Worm (Caenorhabditis elegans): Measurements from ENCODE around the gene teg-1.

teg-1 gene

ce11 chrIII:11350107-11350826, 32.2 kb upstream of the teg-1 start:
- TF ChIP-seq pqm-1 (tag; optimal IDR thresholded peaks at IDR 0.05) (peak; percentile 14), fkh-10 (GFP tag; optimal IDR thresholded peaks at IDR 0.05) (no peak), elt-2 (tag; optimal IDR thresholded peaks at IDR 0.05) (peak; percentile 59)

DNA sequence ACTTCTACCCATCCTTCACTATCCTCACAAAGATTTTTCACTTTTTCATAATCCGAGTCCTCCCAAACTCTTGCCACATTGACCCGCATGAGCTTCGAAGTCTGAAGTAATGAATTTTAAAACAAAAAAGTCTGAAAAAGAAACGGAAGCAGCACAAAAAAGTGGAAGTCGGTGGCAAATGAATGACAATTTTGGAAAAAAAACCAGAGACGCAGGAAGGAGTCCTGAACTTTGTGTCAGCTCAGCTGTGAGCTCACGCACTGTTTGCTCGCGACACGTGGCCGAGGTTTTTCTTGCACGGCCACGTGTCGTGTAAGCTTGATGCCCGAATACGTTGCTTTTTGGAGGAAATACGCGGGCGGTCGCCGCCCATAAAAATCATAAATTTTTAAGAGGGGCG, 28.4 kb upstream of the teg-1 start, which contains the start of gene T28D6.7:
T28D6.7 (minus strand) TSS at position 101 of the 400 bp plus-strand sequence.
- TF ChIP-seq sea-2 (GFP tag; optimal IDR thresholded peaks at IDR 0.05): no peak
- no peak for TF ChIP-seq egl-5 (tag; optimal IDR thresholded peaks at IDR 0.05)
- TF ChIP-seq lin-39 (tag; optimal IDR thresholded peaks at IDR 0.05): no peak
- no peak for TF ChIP-seq pha-4 (tag; optimal IDR thresholded peaks at IDR 0.05)
- no peak for TF ChIP-seq ztf-4 (tag; optimal IDR thresholded peaks at IDR 0.05)
- no peak for TF ChIP-seq fkh-2 (tag; optimal IDR thresholded peaks at IDR 0.05)
- no peak for TF ChIP-seq mdl-1 (tag; optimal IDR thresholded peaks at IDR 0.05)

DNA sequence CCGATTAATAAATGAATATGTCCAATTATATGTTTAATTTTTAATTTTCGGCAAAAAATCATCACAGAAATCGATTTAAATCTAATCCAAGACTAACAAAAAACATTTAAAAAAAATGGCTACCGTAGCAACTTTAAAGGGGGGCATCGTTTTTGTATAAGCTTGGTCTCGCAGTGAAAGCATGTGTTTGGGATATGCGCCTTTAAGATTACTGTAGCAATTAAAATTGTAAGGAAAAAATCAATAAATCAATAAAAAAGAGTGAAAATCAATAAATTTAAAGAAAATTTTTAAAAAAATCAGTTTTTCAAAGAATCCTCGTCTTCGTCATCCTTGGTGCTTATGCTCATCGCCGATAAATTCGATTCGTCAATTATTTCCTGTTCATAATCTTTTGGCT, 26.1 kb upstream of the teg-1 start:
- TF ChIP-seq ceh-28 (tag; optimal IDR thresholded peaks at IDR 0.05) (peak; percentile 90), nhr-67 (tag; optimal IDR thresholded peaks at IDR 0.05) (no peak)

DNA sequence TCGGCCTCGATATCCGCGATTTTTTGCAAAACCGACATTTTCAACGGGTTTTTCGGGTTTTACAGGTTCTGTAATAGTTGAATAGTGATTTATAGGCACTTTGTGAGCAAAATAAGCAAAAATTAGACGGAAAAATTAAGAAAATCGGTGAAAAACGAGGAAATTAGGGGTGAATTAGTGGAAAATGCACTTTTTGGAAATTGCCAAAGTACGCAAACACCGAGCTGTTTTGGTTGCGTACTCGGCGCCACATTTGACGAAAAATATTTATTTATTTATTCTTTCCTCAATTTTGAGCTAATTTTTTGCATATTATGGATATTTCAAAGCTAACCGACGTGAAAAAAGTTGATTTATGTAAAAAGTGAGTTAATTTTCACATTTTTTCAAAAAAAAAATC, 25.0 kb upstream of the teg-1 start, which contains the start of the genes T28D6.6 and pen-2:
T28D6.6 (minus strand) TSS at position 68 of the 400 bp plus-strand sequence.
pen-2 (plus strand) TSS at position 282 of the 400 bp plus-strand sequence.
- no peak for TF ChIP-seq elt-3 (tag; optimal IDR thresholded peaks at IDR 0.05)
- no peak for TF ChIP-seq nhr-25 (tag; optimal IDR thresholded peaks at IDR 0.05)
- TF ChIP-seq lin-39 (tag; optimal IDR thresholded peaks at IDR 0.05): peak; percentile 10
- no peak for TF ChIP-seq unc-62 (GFP tag; optimal IDR thresholded peaks at IDR 0.05)
- peak; percentile 35 for TF ChIP-seq pha-4 (tag; optimal IDR thresholded peaks at IDR 0.05)
- peak; percentile 35 for TF ChIP-seq nfya-1 (tag; optimal IDR thresholded peaks at IDR 0.05; ENCODE audit: insufficient read depth)
- TF ChIP-seq hmg-11 (tag; optimal IDR thresholded peaks at IDR 0.05): peak; percentile 35
- TF ChIP-seq nhr-77 (tag; optimal IDR thresholded peaks at IDR 0.05): no peak

DNA sequence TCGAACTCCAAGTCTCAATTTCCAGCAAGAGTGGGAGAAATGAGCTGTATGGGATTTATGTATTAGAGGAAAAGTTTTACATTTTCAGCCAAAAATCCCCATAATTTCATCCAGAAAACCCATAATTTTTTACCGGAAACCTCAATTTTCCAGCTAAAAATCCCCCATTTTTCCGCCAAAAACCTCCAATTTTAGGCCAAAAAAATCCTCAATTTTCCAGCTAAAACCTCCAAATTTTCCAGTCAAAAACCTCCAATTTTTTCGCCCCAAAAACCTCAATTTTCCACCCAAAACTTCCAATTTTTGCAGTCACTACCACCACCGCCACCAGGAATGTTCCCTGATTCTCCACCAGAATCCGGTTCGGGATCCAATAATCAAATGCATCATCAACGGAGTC, 23.4 kb upstream of the teg-1 start:
- no peak for TF ChIP-seq nhr-237 (tag; optimal IDR thresholded peaks at IDR 0.05)

DNA sequence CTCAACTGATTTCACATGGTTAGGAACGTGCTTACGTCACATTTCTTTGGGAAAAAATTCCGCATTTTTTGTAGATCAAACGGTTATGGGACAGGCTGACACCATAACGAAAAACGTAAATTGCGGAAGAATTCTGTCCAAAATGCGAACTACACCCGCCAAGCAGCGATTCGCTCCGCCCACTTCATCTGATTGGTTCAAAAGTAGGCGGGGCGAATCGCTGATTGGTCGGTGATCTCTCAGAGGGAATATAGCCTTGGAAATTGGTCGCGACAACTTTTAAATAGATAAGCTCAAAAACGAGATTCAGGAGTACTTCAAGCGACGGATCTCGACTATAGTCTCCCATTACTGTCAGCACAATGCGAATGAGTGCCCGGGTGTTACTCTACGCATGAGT, 19.6 kb upstream of the teg-1 start:
- TF ChIP-seq elt-1 (tag; optimal IDR thresholded peaks at IDR 0.05) (no peak), unc-62 (GFP tag; optimal IDR thresholded peaks at IDR 0.05) (no peak), tbx-2 (tag; optimal IDR thresholded peaks at IDR 0.05) (no peak), pha-4 (tag; optimal IDR thresholded peaks at IDR 0.05) (no peak), nfya-1 (tag; optimal IDR thresholded peaks at IDR 0.05; ENCODE audit: insufficient read depth) (peak; percentile 81), mml-1 (tag; optimal IDR thresholded peaks at IDR 0.05) (no peak)

- no peak for TF ChIP-seq elt-1 (tag; optimal IDR thresholded peaks at IDR 0.05)
- peak; percentile 12 for TF ChIP-seq hmg-11 (tag; optimal IDR thresholded peaks at IDR 0.05)
- no peak for TF ChIP-seq nhr-43 (tag; optimal IDR thresholded peaks at IDR 0.05; ENCODE audit: poor library complexity, severe bottlenecking)
- TF ChIP-seq nhr-11 (tag; optimal IDR thresholded peaks at IDR 0.05): no peak
- no peak for TF ChIP-seq nhr-77 (tag; optimal IDR thresholded peaks at IDR 0.05)
- TF ChIP-seq nhr-28 (tag; optimal IDR thresholded peaks at IDR 0.05): no peak
- no peak for TF ChIP-seq daf-12 (tag; optimal IDR thresholded peaks at IDR 0.05)
- peak; percentile 48 for TF ChIP-seq nfya-1 (tag; optimal IDR thresholded peaks at IDR 0.05; ENCODE audit: insufficient read depth)
Measured at ce11 chrIII:11336072-11336471, 18.0 kb upstream of the teg-1 start.

DNA sequence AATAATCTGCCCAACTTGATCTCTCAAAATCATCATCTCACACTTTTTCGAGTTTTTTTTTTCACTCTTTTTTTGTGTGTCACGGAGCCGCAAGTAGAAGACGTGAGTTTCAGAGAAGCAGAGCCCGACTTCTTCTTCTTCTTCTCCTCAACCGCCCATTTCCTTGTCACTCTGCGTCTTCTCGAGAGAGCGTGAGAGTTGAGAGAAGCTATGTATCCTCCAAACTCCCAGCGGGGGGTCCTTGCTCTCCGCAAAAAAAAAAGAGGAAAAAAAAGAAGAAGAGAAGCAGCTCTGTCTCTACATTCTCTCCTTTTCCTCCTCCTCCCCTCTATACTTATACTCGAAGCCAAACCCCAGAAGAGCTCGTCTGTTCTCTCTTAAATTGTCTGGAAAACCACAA, 16.3 kb upstream of the teg-1 start:
- TF ChIP-seq pqm-1 (tag; optimal IDR thresholded peaks at IDR 0.05): no peak
- TF ChIP-seq ama-1 (optimal IDR thresholded peaks at IDR 0.05): no peak
- TF ChIP-seq lin-15B (tag; optimal IDR thresholded peaks at IDR 0.05): no peak
- no peak for TF ChIP-seq ZK546.5 (tag; optimal IDR thresholded peaks at IDR 0.05)
- TF ChIP-seq snpc-4 (tag; optimal IDR thresholded peaks at IDR 0.05): peak; percentile 54
- no peak for TF ChIP-seq elt-3 (tag; optimal IDR thresholded peaks at IDR 0.05)
- TF ChIP-seq egl-27 (tag; optimal IDR thresholded peaks at IDR 0.05): no peak
- no peak for TF ChIP-seq elt-1 (tag; optimal IDR thresholded peaks at IDR 0.05)
- no peak for TF ChIP-seq ceh-82 (tag; optimal IDR thresholded peaks at IDR 0.05)
- TF ChIP-seq nhr-67 (tag; optimal IDR thresholded peaks at IDR 0.05): no peak
- peak; percentile 69 for TF ChIP-seq hmg-11 (tag; optimal IDR thresholded peaks at IDR 0.05)
- TF ChIP-seq jun-1 (tag; optimal IDR thresholded peaks at IDR 0.05): no peak
- TF ChIP-seq mdl-1 (tag; optimal IDR thresholded peaks at IDR 0.05): no peak
- TF ChIP-seq nfya-1 (tag; optimal IDR thresholded peaks at IDR 0.05; ENCODE audit: insufficient read depth): peak; percentile 69
- no peak for TF ChIP-seq fkh-2 (tag; optimal IDR thresholded peaks at IDR 0.05)
- TF ChIP-seq nhr-77 (tag; optimal IDR thresholded peaks at IDR 0.05): no peak
- TF ChIP-seq fkh-10 (GFP tag; optimal IDR thresholded peaks at IDR 0.05): peak; percentile 68
- no peak for TF ChIP-seq nhr-237 (tag; optimal IDR thresholded peaks at IDR 0.05)
- TF ChIP-seq aly-2 (tag; optimal IDR thresholded peaks at IDR 0.05): no peak
- no peak for TF ChIP-seq nhr-76 (tag; optimal IDR thresholded peaks at IDR 0.05)
- no peak for TF ChIP-seq lsy-12 (tag; optimal IDR thresholded peaks at IDR 0.05)
- TF ChIP-seq daf-12 (tag; optimal IDR thresholded peaks at IDR 0.05): no peak

All from whole organism, L3 larva.